Fruit fly (Drosophila melanogaster) whole organism, embryonic: ENCODE measurements around the gene Parg.

ENCODE experiments used
- ATbp ChIP-seq: fragments of 200-800 bp; sonication (Bioruptor generic); optimal IDR thresholded peaks from 2 replicates; lab custom pipeline; 2017; ENCODE audit warnings: missing biosample characterization, mild to moderate bottlenecking, missing genetic modification characterization, missing genetic modification reagents
- CG10147 ChIP-seq: fragments of 200-800 bp; sonication (Bioruptor generic); optimal IDR thresholded peaks from 2 replicates; lab custom pipeline; 2019; ENCODE audit warnings: missing biosample characterization, mild to moderate bottlenecking, missing genetic modification characterization, moderate library complexity
- CG10366 ChIP-seq: fragments of 200-800 bp; sonication (Bioruptor generic); IDR thresholded peaks from 2 replicates; pipeline ENCODE4 v1.3.6; 2022; ENCODE audit warnings: missing biosample characterization, missing genetic modification characterization
- CG13123 ChIP-seq: fragments of 200-800 bp; sonication (Bioruptor generic); optimal IDR thresholded peaks from 2 replicates; lab custom pipeline; 2016; ENCODE audit warnings: missing biosample characterization, missing genetic modification characterization
- CG13894 ChIP-seq: fragments of 200-800 bp; sonication (Bioruptor generic); optimal IDR thresholded peaks from 3 replicates; lab custom pipeline; 2018; ENCODE audit warnings: missing biosample characterization, mild to moderate bottlenecking, missing genetic modification characterization, moderate library complexity
- CG14050 ChIP-seq: fragments of 200-800 bp; sonication (Bioruptor generic); IDR thresholded peaks from 3 replicates; pipeline ENCODE4 v1.3.6; 2022; ENCODE audit warnings: missing biosample characterization, missing genetic modification characterization
- CG14860 ChIP-seq: fragments of 200-800 bp; sonication (Bioruptor generic); IDR thresholded peaks from 3 replicates; pipeline ENCODE4 v1.3.6; 2022; ENCODE audit warnings: missing biosample characterization, missing genetic modification characterization; ENCODE audit not compliant: partially characterized antibody
- CG15601 ChIP-seq: fragments of 200-800 bp; sonication (Bioruptor generic); optimal IDR thresholded peaks from 3 replicates; lab custom pipeline; 2019; ENCODE audit warnings: missing biosample characterization, mild to moderate bottlenecking, missing genetic modification characterization, moderate library complexity
- CG16779 ChIP-seq: fragments of 200-800 bp; sonication (Bioruptor generic); IDR thresholded peaks from 2 replicates; pipeline ENCODE4 v1.3.6; 2022; ENCODE audit warnings: missing biosample characterization, missing genetic modification characterization
- CG16813 ChIP-seq: fragments of 200-800 bp; sonication (Bioruptor generic); IDR thresholded peaks from 3 replicates; pipeline ENCODE4 v1.3.6; 2022; ENCODE audit warnings: missing biosample characterization, missing genetic modification characterization; ENCODE audit not compliant: partially characterized antibody
- CG17186 ChIP-seq: fragments of 200-800 bp; sonication (Bioruptor generic); optimal IDR thresholded peaks from 3 replicates; lab custom pipeline; 2017; ENCODE audit warnings: missing biosample characterization, missing genetic modification reagents, missing genetic modification characterization
- CG17612 ChIP-seq: fragments of 200-800 bp; sonication (Bioruptor generic); IDR thresholded peaks from 2 replicates; pipeline ENCODE4 v1.3.6; 2022; ENCODE audit warnings: missing biosample characterization, missing genetic modification characterization
- CG3995 ChIP-seq: fragments of 200-800 bp; sonication (Bioruptor generic); optimal IDR thresholded peaks from 3 replicates; lab custom pipeline; 2016; ENCODE audit warnings: missing biosample characterization, missing genetic modification characterization
- CG6683 ChIP-seq: fragments of 200-800 bp; sonication (Bioruptor generic); optimal IDR thresholded peaks from 2 replicates; lab custom pipeline; 2017; ENCODE audit warnings: missing biosample characterization, mild to moderate bottlenecking, missing genetic modification characterization, missing genetic modification reagents
- CG7271 ChIP-seq: fragments of 200-800 bp; sonication (Bioruptor generic); optimal IDR thresholded peaks from 2 replicates; lab custom pipeline; 2018; ENCODE audit warnings: missing biosample characterization, mild to moderate bottlenecking, missing genetic modification characterization, moderate library complexity
- CG9932 ChIP-seq: fragments of 200-800 bp; sonication (Bioruptor generic); IDR thresholded peaks from 2 replicates; pipeline ENCODE4 v1.3.6; 2022; ENCODE audit warnings: missing biosample characterization, missing genetic modification characterization
- CHES-1-like ChIP-seq: fragments of 200-800 bp; sonication (Bioruptor generic); optimal IDR thresholded peaks from 2 replicates; lab custom pipeline; 2016; ENCODE audit warnings: missing biosample characterization, missing genetic modification characterization
- Dbx ChIP-seq: fragments of 200-800 bp; sonication (Bioruptor generic); IDR thresholded peaks from 3 replicates; pipeline ENCODE4 v1.3.6; 2022; ENCODE audit warnings: missing biosample characterization, missing genetic modification characterization
- HLH4C ChIP-seq: fragments of 200-800 bp; sonication (Bioruptor generic); IDR thresholded peaks from 3 replicates; pipeline ENCODE4 v1.3.6; 2022; ENCODE audit warnings: missing biosample characterization, missing genetic modification characterization; ENCODE audit not compliant: partially characterized antibody
- Pdp1 ChIP-seq, 2 experiments: fragments of 200-800 bp; sonication (Bioruptor generic); optimal IDR thresholded peaks; 3 replicates each; lab custom pipeline; 2016; ENCODE audit warnings: missing biosample characterization in 2 of 2, missing genetic modification characterization in 2 of 2, mild to moderate bottlenecking in 1 of 2, moderate library complexity in 1 of 2
- Poxn ChIP-seq: fragments of 200-800 bp; sonication (Bioruptor generic); IDR thresholded peaks from 2 replicates; pipeline ENCODE4 v1.3.6; 2022; ENCODE audit warnings: missing biosample characterization, missing genetic modification characterization
- Ravus ChIP-seq: fragments of 200-800 bp; sonication (Bioruptor generic); IDR thresholded peaks from 2 replicates; pipeline ENCODE4 v1.3.6; 2022; ENCODE audit warnings: missing biosample characterization, missing genetic modification characterization
- Spps ChIP-seq: fragments of 200-800 bp; sonication (Bioruptor generic); optimal IDR thresholded peaks from 2 replicates; lab custom pipeline; 2018; ENCODE audit warnings: missing biosample characterization, mild to moderate bottlenecking, missing genetic modification characterization
- Tbp ChIP-seq: fragments of >200 bp; optimal IDR thresholded peaks from 2 replicates; lab custom pipeline; 2018; ENCODE audit warnings: missing biosample characterization, missing genetic modification characterization
- ab ChIP-seq: fragments of 200-800 bp; sonication (Bioruptor generic); optimal IDR thresholded peaks from 2 replicates; lab custom pipeline; 2016; ENCODE audit warnings: missing biosample characterization, missing genetic modification characterization
- az2 ChIP-seq: fragments of 200-800 bp; sonication (Bioruptor generic); optimal IDR thresholded peaks from 3 replicates; lab custom pipeline; 2016; ENCODE audit warnings: missing biosample characterization, missing genetic modification characterization
- dmrt11E ChIP-seq: fragments of 200-800 bp; sonication (Bioruptor generic); optimal IDR thresholded peaks from 3 replicates; lab custom pipeline; 2018; ENCODE audit warnings: missing biosample characterization, mild to moderate bottlenecking, missing genetic modification characterization, moderate library complexity
- exex ChIP-seq: fragments of 200-800 bp; sonication (Bioruptor generic); optimal IDR thresholded peaks from 4 replicates; lab custom pipeline; 2018; ENCODE audit warnings: missing biosample characterization, mild to moderate bottlenecking, missing genetic modification characterization, moderate library complexity
- gem ChIP-seq: fragments of 200-800 bp; sonication (Bioruptor generic); optimal IDR thresholded peaks from 2 replicates; lab custom pipeline; 2019; ENCODE audit warnings: missing biosample characterization, mild to moderate bottlenecking, missing genetic modification characterization, moderate library complexity
- gfzf ChIP-seq: fragments of 200-800 bp; sonication (Bioruptor generic); optimal IDR thresholded peaks from 2 replicates; lab custom pipeline; 2016; ENCODE audit warnings: missing biosample characterization, mild to moderate bottlenecking, missing genetic modification characterization, moderate library complexity
- h ChIP-seq: fragments of >200 bp; optimal IDR thresholded peaks from 2 replicates; lab custom pipeline; 2017
- hb ChIP-seq: fragments of 200-800 bp; sonication (Bioruptor generic); IDR thresholded peaks from 3 replicates; pipeline ENCODE4 v1.3.6; 2022; ENCODE audit warnings: missing biosample characterization, missing genetic modification characterization; ENCODE audit not compliant: partially characterized antibody
- hkb ChIP-seq, 2 experiments: fragments of 200-800 bp in 1 of 2; fragments of >200 bp in 1 of 2; sonication (Bioruptor generic) in 1 of 2; IDR thresholded peaks in 1 of 2; optimal IDR thresholded peaks in 1 of 2; 2 replicates each; pipeline versions ENCODE4 v1.3.6 to Lab custom; 2017 to 2022; ENCODE audit warnings: missing biosample characterization in 1 of 2, missing genetic modification characterization in 1 of 2
- kah ChIP-seq: fragments of 200-800 bp; sonication (Bioruptor generic); optimal IDR thresholded peaks from 2 replicates; lab custom pipeline; 2018; ENCODE audit warnings: missing biosample characterization, mild to moderate bottlenecking, missing genetic modification characterization
- kni ChIP-seq: fragments of 200-800 bp; sonication (Bioruptor generic); optimal IDR thresholded peaks from 3 replicates; lab custom pipeline; 2017; ENCODE audit warnings: mild to moderate bottlenecking, missing biosample characterization, missing genetic modification reagents, missing genetic modification characterization
- oc ChIP-seq: fragments of 200-800 bp; sonication (Bioruptor generic); optimal IDR thresholded peaks from 2 replicates; lab custom pipeline; 2018; ENCODE audit warnings: missing biosample characterization, mild to moderate bottlenecking, missing genetic modification characterization, moderate library complexity
- pb ChIP-seq: fragments of 200-800 bp; sonication (Bioruptor generic); optimal IDR thresholded peaks from 3 replicates; lab custom pipeline; 2016; ENCODE audit warnings: missing biosample characterization, missing genetic modification characterization
- pfk ChIP-seq: fragments of 200-800 bp; sonication (Bioruptor generic); optimal IDR thresholded peaks from 2 replicates; lab custom pipeline; 2018; ENCODE audit warnings: missing biosample characterization, mild to moderate bottlenecking, missing genetic modification characterization, moderate library complexity
- pzg ChIP-seq: fragments of 200-800 bp; sonication (Bioruptor generic); optimal IDR thresholded peaks from 3 replicates; lab custom pipeline; 2018; ENCODE audit warnings: missing biosample characterization, mild to moderate bottlenecking, missing genetic modification characterization, moderate library complexity
- row ChIP-seq: fragments of 200-800 bp; sonication (Bioruptor generic); IDR thresholded peaks from 3 replicates; pipeline ENCODE4 v1.3.6; 2022; ENCODE audit warnings: missing biosample characterization, missing genetic modification characterization
- seq ChIP-seq: fragments of 200-800 bp; sonication (Bioruptor generic); IDR thresholded peaks from 2 replicates; pipeline ENCODE4 v1.3.6; 2022; ENCODE audit warnings: missing biosample characterization, missing genetic modification characterization
- sob ChIP-seq: fragments of 200-800 bp; sonication (Bioruptor generic); IDR thresholded peaks from 2 replicates; pipeline ENCODE4 v1.3.6; 2022; ENCODE audit warnings: missing biosample characterization, missing genetic modification characterization
- sqz ChIP-seq: fragments of 200-800 bp; sonication (Bioruptor generic); optimal IDR thresholded peaks from 3 replicates; lab custom pipeline; 2018; ENCODE audit warnings: missing biosample characterization, mild to moderate bottlenecking, missing genetic modification characterization
- stc ChIP-seq: fragments of 200-800 bp; sonication (Bioruptor generic); IDR thresholded peaks from 2 replicates; pipeline ENCODE4 v1.3.6; 2022; ENCODE audit warnings: missing biosample characterization, missing genetic modification characterization
- sug ChIP-seq: fragments of 200-800 bp; optimal IDR thresholded peaks from 2 replicates; lab custom pipeline; 2019; ENCODE audit warnings: missing biosample characterization, mild to moderate bottlenecking, missing genetic modification characterization, moderate library complexity
- unpg ChIP-seq: fragments of 200-800 bp; sonication (Bioruptor generic); optimal IDR thresholded peaks from 3 replicates; lab custom pipeline; 2018; ENCODE audit warnings: missing biosample characterization, mild to moderate bottlenecking, missing genetic modification characterization, moderate library complexity
- wdn ChIP-seq: fragments of 200-800 bp; sonication (Bioruptor generic); IDR thresholded peaks from 2 replicates; pipeline ENCODE4 v1.3.6; 2022; ENCODE audit warnings: missing biosample characterization, missing genetic modification characterization
- zen2 ChIP-seq: fragments of 200-800 bp; sonication (Bioruptor generic); IDR thresholded peaks from 3 replicates; pipeline ENCODE4 v1.3.6; 2022; ENCODE audit warnings: missing biosample characterization, missing genetic modification characterization; ENCODE audit not compliant: partially characterized antibody

The Parg gene

dm6 chrX:3681729-3682482 is 10.6 kb upstream of the Parg start (continued):
- TF ChIP-seq CG14050 (GFP tag; lab: Robert Waterston, UW) (no peak), hb (GFP tag; lab: Robert Waterston, UW) (no peak), pb (GFP tag; lab: Kevin White, UChicago) (no peak), az2 (peak; percentile 27), CG10366 (GFP tag; lab: Robert Waterston, UW) (no peak), CG10147 (GFP tag; lab: Kevin White, UChicago) (no peak), hkb (optimal IDR thresholded peaks at IDR 0.05; lab: Kevin White, UChicago) (no peak), hkb (GFP tag; IDR thresholded peaks at IDR 0.05; lab: Robert Waterston, UW) (no peak), CG3995 (GFP tag; lab: Kevin White, UChicago) (no peak), oc (tag; lab: Kevin White, UChicago) (peak; percentile 46), sob (GFP tag; lab: Robert Waterston, UW) (no peak), kni (GFP tag; lab: Kevin White, UChicago) (peak; percentile 29), CG7271 (tag; lab: Kevin White, UChicago) (no peak), ab (GFP tag; lab: Kevin White, UChicago) (no peak), Ravus (no peak), HLH4C (no peak), CG16779 (GFP tag; lab: Robert Waterston, UW) (no peak), sug (tag; lab: Kevin White, UChicago) (no peak), CG6683 (GFP tag; lab: Kevin White, UChicago) (no peak), Spps (tag; lab: Kevin White, UChicago) (no peak), CG16813 (GFP tag; lab: Robert Waterston, UW) (no peak), gem (tag; lab: Kevin White, UChicago) (peak; percentile 45), pzg (no peak), sqz (GFP tag; lab: Kevin White, UChicago) (no peak), exex (tag; lab: Kevin White, UChicago) (no peak), ATbp (GFP tag; lab: Kevin White, UChicago) (peak; percentile 41), row (peak; percentile 30; the same call in 1 of the 3 replicates), seq (GFP tag; lab: Robert Waterston, UW) (no peak), Pdp1 (GFP tag; optimal IDR thresholded peaks at IDR 0.05; lab: Kevin White, UChicago) (peak in 1 of 2 experiments; percentile 18), h (lab: Kevin White, UChicago) (no peak), CHES-1-like (GFP tag; lab: Kevin White, UChicago) (no peak), stc (GFP tag; lab: Robert Waterston, UW) (no peak), Poxn (no peak), Tbp (GFP tag; lab: Kevin White, UChicago) (no peak), Dbx (GFP tag; lab: Robert Waterston, UW) (no peak), pfk (no peak), wdn (GFP tag; lab: Robert Waterston, UW) (no peak), unpg (GFP tag; lab: Kevin White, UChicago) (peak; percentile 42), gfzf (GFP tag; lab: Kevin White, UChicago) (no peak), CG17186 (no peak), CG15601 (no peak), CG9932 (GFP tag; lab: Robert Waterston, UW) (no peak), CG13123 (GFP tag; lab: Kevin White, UChicago) (no peak), kah (GFP tag; lab: Kevin White, UChicago) (no peak), CG17612 (GFP tag; lab: Robert Waterston, UW) (no peak), zen2 (GFP tag; lab: Robert Waterston, UW) (no peak), CG14860 (no peak), dmrt11E (peak; percentile 5), CG13894 (tag; lab: Kevin White, UChicago) (no peak)
